Worm (Caenorhabditis elegans): ENCODE measurements around the gene clec-232.
"Not testable (repeated sequence)": the region's sequence is repeated elsewhere in the genome, so short reads cannot be mapped to it uniquely, and the experiment has no call there.

clec-232 gene

DNA sequence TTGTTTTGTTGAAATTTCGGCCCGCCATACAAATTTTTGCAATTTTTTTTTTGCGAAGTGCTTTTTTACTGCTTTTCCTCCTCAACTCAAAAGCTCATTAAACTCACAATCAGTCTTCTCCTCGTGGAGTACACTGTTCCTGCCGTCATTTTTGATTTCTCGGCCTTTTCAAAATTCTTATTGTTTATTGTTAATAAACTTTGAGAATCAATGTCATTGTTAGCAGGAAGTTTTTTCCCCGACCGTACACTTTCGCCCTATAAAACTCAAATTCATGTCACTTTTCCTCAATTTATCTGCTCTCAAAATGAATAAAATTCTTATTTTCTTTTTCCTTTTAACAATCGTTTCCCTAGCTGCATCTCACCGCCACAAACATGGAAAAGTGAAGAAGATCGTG is at the start of gene clec-232:
TSS of gene clec-232 (plus strand) at position 301 of the 400 bp plus-strand sequence.
- no peak for TF ChIP-seq him-1 (tag; optimal IDR thresholded peaks at IDR 0.05)
- TF ChIP-seq dao-5 (tag; optimal IDR thresholded peaks at IDR 0.05), result no peak
- no peak for TF ChIP-seq W03F9.2 (tag; optimal IDR thresholded peaks at IDR 0.05)

DNA sequence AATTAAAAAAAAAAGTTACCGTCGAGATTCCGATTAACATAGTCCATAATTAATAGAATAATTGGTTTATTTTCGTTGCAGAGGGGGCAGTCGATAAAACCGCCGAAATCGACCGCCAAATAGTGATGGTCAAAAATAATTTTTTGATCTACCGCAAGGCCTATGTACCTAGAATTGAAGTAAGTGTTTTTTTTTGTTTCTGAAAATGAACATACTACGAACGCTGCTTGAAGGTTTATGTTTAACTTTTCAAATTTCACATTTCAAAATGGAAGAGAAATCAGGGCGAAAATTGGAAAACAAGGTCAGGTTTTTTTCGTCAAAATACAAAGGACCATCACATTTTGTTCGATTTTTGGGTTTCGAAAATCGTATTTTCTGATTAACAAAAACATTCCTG is 47.6 kb upstream of the clec-232 start, which contains the start of gene pzf-1:
TSS of gene pzf-1 (minus strand) at position 101 of the 400 bp plus-strand sequence.
- no peak for TF ChIP-seq him-1 (tag; optimal IDR thresholded peaks at IDR 0.05)
- no peak for TF ChIP-seq W03F9.2 (tag; optimal IDR thresholded peaks at IDR 0.05)
- no peak for TF ChIP-seq dao-5 (tag; optimal IDR thresholded peaks at IDR 0.05)

DNA sequence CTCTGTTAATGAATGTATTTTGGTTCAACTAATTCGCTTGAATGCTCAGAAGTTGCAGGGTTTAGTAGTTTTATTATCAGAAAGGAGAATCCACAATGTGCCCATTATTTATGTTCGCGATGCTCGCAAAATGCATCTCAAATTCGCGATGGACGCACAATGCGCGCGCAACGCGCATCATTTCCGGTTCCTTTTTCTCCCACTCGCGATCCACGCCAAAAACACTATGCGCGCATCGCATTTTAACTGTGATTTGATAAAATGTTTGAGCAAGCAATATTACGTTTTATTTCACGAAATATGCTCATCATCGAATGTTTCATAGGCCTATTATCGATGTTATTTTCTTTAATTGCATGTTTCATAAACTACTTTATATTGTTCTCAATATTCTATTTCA is 46.1 kb upstream of the clec-232 start, which contains the start of gene srbc-77:
TSS of gene srbc-77 (plus strand) at position 301 of the 400 bp plus-strand sequence.
- TF ChIP-seq dao-5, him-1, W03F9.2 (tag; optimal IDR thresholded peaks at IDR 0.05): not testable (repeated sequence)

DNA sequence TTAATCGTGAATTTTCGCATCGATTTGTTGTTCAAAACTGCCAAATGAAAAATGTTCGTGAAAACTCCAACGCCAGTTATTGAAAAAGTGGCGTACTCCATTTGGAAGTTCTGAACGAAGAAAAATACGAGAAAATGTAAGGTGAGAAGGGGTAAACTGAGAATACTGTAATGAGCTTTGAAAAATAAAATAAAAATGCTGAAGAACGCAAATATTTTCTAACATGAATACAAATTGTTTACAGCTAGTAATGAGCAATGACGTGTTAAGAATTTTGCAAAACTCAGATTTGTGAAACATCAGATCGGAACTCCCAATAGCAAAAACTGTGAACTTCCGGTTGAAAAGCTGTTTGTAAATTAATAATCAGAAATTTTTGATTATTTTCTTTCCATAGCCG is 43.6 kb upstream of the clec-232 start, which contains the start of gene srw-26:
TSS of gene srw-26 (minus strand) at position 101 of the 400 bp plus-strand sequence.
- no peak for TF ChIP-seq him-1 (tag; optimal IDR thresholded peaks at IDR 0.05)
- no peak for TF ChIP-seq dao-5 (tag; optimal IDR thresholded peaks at IDR 0.05)
- no peak for TF ChIP-seq W03F9.2 (tag; optimal IDR thresholded peaks at IDR 0.05)

DNA sequence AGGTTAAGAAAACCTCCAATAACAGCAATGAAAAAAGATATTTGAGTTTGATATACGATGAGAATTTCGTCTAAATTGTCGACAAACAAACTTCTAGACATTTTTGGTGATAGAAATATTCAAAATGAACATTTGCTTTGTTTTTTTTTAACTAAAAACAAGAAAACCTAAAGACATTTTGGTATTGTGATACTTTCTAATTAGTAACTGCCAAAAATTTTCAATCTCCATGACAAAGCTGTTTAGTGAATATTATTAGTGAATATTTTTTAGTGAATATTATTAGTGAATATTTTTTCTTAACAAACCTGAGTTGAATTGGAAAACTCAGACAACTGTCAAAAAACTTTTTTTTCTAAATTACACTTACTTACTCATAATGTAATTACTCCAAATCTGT is 35.7 kb upstream of the clec-232 start, which contains the start of gene srw-55:
TSS of gene srw-55 (minus strand) at position 101 of the 400 bp plus-strand sequence.
- no peak for TF ChIP-seq him-1 (tag; optimal IDR thresholded peaks at IDR 0.05)
- no peak for TF ChIP-seq dao-5 (tag; optimal IDR thresholded peaks at IDR 0.05)
- TF ChIP-seq W03F9.2 (tag; optimal IDR thresholded peaks at IDR 0.05), result no peak

DNA sequence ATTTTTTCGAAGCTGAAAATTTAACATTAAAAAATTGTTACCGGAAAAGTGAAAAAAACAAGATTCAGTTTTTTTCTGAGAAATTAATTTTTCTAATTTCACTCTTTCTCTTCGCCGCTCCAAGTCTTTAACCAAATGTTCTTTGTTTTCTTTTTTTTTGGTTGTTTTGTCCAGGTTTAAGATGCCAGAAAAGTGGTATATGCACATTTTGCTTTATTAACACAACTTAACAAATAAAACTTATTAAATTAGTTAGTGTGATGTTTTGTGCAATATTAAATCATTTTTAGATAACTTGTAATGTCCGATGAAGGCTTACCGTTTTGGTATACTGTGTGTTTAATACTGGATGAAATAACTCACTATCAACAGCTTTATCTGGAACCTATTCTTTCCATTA is 32.8 kb upstream of the clec-232 start, which contains the start of gene srw-53:
TSS of gene srw-53 (plus strand) at position 301 of the 400 bp plus-strand sequence.
- no peak for TF ChIP-seq him-1 (tag; optimal IDR thresholded peaks at IDR 0.05)
- no peak for TF ChIP-seq dao-5 (tag; optimal IDR thresholded peaks at IDR 0.05)
- no peak for TF ChIP-seq W03F9.2 (tag; optimal IDR thresholded peaks at IDR 0.05)

DNA sequence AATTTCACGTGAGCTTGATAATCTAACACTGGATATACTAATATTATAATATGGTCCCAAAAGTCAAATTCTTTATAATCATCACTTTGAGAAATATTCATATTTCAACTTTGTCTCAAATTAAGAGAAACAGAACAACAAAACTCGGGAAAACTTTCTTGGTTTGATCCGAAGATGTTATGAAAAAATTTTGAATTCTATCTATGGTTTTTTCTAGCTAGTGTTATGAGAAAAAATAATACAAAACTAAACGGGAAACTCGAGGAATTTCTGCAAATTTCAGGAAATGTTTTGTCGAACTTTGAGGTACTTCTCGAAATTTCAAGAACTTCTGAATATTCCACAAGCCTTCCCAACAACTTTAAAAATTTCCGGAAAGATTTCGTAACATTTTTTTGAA is 25.0 kb upstream of the clec-232 start, which contains the start of gene srw-59:
TSS of gene srw-59 (minus strand) at position 101 of the 400 bp plus-strand sequence.
- TF ChIP-seq W03F9.2 (tag; optimal IDR thresholded peaks at IDR 0.05) (no peak), dao-5 (tag; optimal IDR thresholded peaks at IDR 0.05) (no peak), him-1 (tag; optimal IDR thresholded peaks at IDR 0.05) (no peak)

DNA sequence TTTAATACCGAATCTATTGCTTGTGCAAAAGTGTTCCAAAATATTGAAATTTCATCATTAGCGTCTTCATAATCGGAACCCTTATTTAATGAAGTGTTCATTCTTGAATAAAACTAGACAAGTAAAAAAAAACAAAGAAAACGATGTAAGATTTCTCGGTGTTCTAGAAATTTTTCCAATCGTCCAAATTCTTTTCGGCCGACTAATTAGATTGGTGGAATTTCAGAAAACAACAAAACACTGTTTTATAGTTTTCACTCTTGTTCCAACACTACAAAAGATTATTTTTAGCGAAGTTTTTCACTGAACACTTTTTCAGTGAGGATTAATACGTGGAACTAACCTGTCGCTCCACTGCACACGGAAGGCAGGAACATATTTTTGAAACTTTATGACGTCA is 23.2 kb upstream of the clec-232 start, which contains the start of gene srw-56:
TSS of gene srw-56 (minus strand) at position 101 of the 400 bp plus-strand sequence.
- TF ChIP-seq W03F9.2 (tag; optimal IDR thresholded peaks at IDR 0.05) (no peak), him-1 (tag; optimal IDR thresholded peaks at IDR 0.05) (no peak), dao-5 (tag; optimal IDR thresholded peaks at IDR 0.05) (no peak)

DNA sequence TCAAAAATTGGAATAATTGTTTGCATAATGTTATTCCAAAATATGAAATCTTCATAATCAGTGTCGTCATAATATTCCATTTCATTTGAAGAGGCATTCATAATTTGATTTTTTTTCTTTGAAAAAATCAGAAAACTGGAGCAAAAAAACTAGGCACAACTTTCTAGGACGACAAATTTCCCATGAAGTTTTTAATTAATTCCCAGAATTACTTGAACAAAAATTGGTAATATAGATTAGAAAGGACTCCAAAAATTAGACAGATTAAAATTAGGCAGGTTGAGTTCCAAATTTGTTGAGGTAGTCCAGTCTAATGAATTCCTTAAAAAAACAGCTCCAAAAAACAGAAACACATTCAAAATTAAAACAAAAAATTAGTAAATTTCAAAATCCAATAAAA is 21.0 kb upstream of the clec-232 start, which contains the start of gene srw-57:
TSS of gene srw-57 (minus strand) at position 101 of the 400 bp plus-strand sequence.
- no peak for TF ChIP-seq dao-5 (tag; optimal IDR thresholded peaks at IDR 0.05)
- no peak for TF ChIP-seq him-1 (tag; optimal IDR thresholded peaks at IDR 0.05)
- TF ChIP-seq W03F9.2 (tag; optimal IDR thresholded peaks at IDR 0.05), result no peak

DNA sequence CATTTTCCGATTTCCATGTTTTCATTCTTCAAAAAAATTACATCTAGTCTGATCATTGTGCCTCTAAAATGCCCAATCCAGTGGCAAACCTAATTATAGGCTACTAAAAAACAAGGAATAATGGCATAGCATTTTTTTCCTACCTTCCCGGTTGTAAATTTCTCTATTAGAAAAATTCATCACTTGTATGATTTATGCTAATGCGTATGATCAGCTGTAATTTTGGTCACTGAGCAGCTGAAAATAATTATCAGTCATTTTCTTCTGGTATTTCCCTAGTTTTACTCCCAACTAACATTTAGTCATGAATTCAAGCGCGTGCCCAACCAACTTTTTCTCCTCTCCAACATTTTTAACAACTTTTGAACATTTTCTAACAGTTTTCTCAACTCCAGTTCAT is 20.4 kb upstream of the clec-232 start, which contains the start of gene srh-186:
TSS of gene srh-186 (plus strand) at position 301 of the 400 bp plus-strand sequence.
- no peak for TF ChIP-seq him-1 (tag; optimal IDR thresholded peaks at IDR 0.05)
- no peak for TF ChIP-seq W03F9.2 (tag; optimal IDR thresholded peaks at IDR 0.05)
- no peak for TF ChIP-seq dao-5 (tag; optimal IDR thresholded peaks at IDR 0.05)

DNA sequence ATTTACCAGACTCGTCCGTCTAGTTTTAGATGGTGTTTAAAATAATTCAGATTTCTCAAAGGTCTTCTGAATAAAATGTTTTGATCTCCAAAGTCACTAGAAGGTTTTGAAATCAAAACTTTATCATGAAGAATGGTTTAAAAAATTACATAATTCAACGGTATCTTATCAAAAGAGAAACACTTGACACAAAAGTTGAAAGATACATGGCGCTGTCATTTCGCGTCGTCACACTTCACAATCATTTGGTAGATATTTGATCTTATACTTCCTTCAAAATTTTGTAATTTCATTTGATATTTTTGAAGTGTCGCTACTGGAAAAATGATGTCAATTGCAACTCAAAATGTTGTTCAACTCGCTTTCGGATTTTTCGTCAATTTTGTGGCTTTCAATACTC is 18.8 kb upstream of the clec-232 start, which contains the start of gene F36G9.3:
TSS of gene F36G9.3 (plus strand) at position 301 of the 400 bp plus-strand sequence.
- TF ChIP-seq W03F9.2 (tag; optimal IDR thresholded peaks at IDR 0.05) (no peak), dao-5 (tag; optimal IDR thresholded peaks at IDR 0.05) (no peak), him-1 (tag; optimal IDR thresholded peaks at IDR 0.05) (no peak)

DNA sequence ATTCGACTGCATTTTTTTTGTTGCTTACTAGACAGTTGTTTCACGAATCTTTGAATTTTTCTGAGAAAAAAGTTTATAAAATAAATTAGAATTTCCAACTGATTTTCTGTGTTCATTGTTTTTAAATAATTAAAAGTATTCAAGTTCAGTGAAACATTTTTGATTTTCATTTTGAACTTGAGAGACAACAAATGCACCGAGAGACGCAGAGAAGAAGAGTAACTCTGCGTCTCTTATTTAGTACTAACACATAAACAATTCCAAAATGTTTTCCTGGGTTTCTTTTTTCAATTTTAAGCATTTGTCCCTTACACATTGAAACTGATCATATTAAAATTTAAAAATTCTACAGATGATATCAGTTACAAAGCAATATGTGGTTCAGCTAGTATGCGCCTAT is 16.5 kb upstream of the clec-232 start:
- TF ChIP-seq W03F9.2 (tag; optimal IDR thresholded peaks at IDR 0.05) (no peak), him-1 (tag; optimal IDR thresholded peaks at IDR 0.05) (no peak), dao-5 (tag; optimal IDR thresholded peaks at IDR 0.05) (no peak)

DNA sequence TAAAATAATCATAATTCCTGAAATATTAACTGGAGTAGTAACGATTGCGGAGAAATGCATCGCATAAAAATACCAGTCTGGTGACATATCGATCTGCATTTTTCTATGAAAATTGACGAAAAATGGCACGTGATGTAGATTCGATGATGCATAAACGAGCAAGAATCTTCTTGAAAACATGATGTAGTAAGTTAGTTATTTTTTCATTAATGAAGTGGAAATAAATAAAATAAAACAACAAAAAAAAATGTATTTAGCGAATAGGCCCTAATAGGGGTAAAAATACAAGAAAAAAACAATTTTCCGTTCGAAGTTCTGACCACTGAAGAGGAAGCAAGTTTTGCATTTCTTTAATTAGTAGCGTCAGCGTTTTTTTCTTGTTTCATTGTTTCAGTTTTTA is 10.8 kb upstream of the clec-232 start, which contains the start of gene sri-2:
TSS of gene sri-2 (minus strand) at position 101 of the 400 bp plus-strand sequence.
- TF ChIP-seq W03F9.2 (tag; optimal IDR thresholded peaks at IDR 0.05) (no peak), dao-5 (tag; optimal IDR thresholded peaks at IDR 0.05) (no peak), him-1 (tag; optimal IDR thresholded peaks at IDR 0.05) (no peak)

DNA sequence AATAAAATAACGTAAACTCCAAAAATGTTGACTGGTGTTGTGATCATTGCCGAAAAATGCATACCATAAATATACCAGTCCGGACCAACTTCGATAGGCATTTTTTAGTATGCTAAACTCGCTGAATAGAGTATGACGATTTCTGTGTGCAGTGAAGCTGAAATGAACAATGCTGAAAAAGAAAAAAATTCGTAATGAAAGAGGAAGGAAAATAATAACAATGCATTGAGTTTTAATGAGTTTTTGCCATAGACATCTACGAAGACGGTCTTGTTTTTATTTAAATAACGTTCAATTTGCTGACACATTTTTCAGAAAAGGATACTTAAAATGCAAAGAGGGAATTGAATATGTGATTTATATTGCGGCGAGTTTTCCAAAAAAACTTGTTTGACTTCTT is 8.4 kb upstream of the clec-232 start, which contains the start of gene sri-1:
TSS of gene sri-1 (minus strand) at position 101 of the 400 bp plus-strand sequence.
- TF ChIP-seq dao-5 (tag; optimal IDR thresholded peaks at IDR 0.05) (no peak), W03F9.2 (tag; optimal IDR thresholded peaks at IDR 0.05) (no peak), him-1 (tag; optimal IDR thresholded peaks at IDR 0.05) (no peak)
